Worm (Caenorhabditis elegans) whole organism, late embryonic: ENCODE data around the gene hcp-1.

ENCODE experiments used
- fkh-10 ChIP-seq: fragments of 150-350 bp; optimal IDR thresholded peaks from 2 replicates; lab custom pipeline; 2014; ENCODE audit warnings: missing biosample characterization, missing genetic modification reagents, missing genetic modification characterization
- gmeb-2 ChIP-seq: sonication (generic microtip); optimal IDR thresholded peaks from 2 replicates; lab custom pipeline; 2016; ENCODE audit warnings: missing genetic modification characterization, inconsistent platforms, missing compliant biosample characterization
- pag-3 ChIP-seq: sonication (generic microtip); optimal IDR thresholded peaks from 2 replicates; lab custom pipeline; 2016; ENCODE audit warnings: missing compliant biosample characterization, missing genetic modification characterization, borderline replicate concordance
- pha-4 ChIP-seq: fragments of 150-350 bp; optimal IDR thresholded peaks from 2 replicates; lab custom pipeline; 2018; ENCODE audit warnings: missing biosample characterization, missing genetic modification reagents, missing genetic modification characterization

The hcp-1 gene

ce11 chrV:6645810-6646209, 51.8 kb downstream of the hcp-1 start:
- TF ChIP-seq pag-3 (tag; lab: Kevin White, UChicago) (no peak), pha-4 (no peak), fkh-10 (no peak), gmeb-2 (no peak)
- TF ChIP-seq, all 69 proteins: peak for 0
